Worm (Caenorhabditis elegans) whole organism, L4 larva: Measurements from ENCODE around the gene appg-2.

Experiments
- Y5F2A.4 ChIP-seq: fragments of 200-800 bp; sonication (Bioruptor generic); optimal IDR thresholded peaks from 2 replicates; lab custom pipeline; 2018; ENCODE audit warnings: mild to moderate bottlenecking, missing genetic modification characterization, missing compliant biosample characterization
- ama-1 ChIP-seq: fragments of 150-350 bp; optimal IDR thresholded peaks from 2 replicates; lab custom pipeline; 2014; ENCODE audit warnings: inconsistent platforms, mixed read lengths
- dve-1 ChIP-seq: sonication (generic microtip); optimal IDR thresholded peaks from 2 replicates; lab custom pipeline; 2017; ENCODE audit warnings: antibody characterized with exemption, mild to moderate bottlenecking, missing genetic modification characterization, missing compliant biosample characterization; ENCODE audit not compliant: insufficient read depth
- hlh-30 ChIP-seq: sonication (generic microtip); optimal IDR thresholded peaks from 2 replicates; lab custom pipeline; 2017; ENCODE audit warnings: antibody characterized with exemption, mild to moderate bottlenecking, missing genetic modification characterization, missing compliant biosample characterization; ENCODE audit not compliant: insufficient read depth
- nhr-42 ChIP-seq: fragments of 200-800 bp; sonication (Bioruptor generic); IDR thresholded peaks from 2 replicates; pipeline ENCODE4 v1.3.6; 2022; ENCODE audit warnings: missing genetic modification characterization, missing compliant biosample characterization
- nhr-77 ChIP-seq: fragments of 150-350 bp; optimal IDR thresholded peaks from 2 replicates; lab custom pipeline; 2014; ENCODE audit warnings: missing biosample characterization, missing genetic modification characterization
- skn-1 ChIP-seq: fragments of 150-350 bp; optimal IDR thresholded peaks from 2 replicates; lab custom pipeline; 2014; ENCODE audit warnings: missing biosample characterization, missing genetic modification characterization

DNA sequence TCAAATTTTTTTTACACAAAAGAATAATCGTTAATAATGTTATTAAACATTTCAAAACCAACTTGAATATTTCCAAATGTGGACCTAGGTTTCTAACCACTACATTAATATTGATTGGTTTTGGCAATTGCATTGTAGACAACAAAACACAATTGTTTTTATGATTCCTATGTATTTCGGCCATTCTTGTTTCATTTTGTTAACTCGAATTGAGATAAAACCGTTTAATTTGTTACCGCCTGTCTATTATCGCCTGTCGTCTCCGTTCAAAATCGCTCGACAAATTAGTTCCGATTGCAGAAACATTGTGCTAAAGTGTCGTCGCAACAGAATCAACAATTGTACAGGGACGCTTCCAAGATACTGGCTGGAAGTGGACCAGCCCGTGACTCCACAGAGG is 30.3 kb upstream of the appg-2 start, which contains the start of gene let-19:
- TF ChIP-seq ama-1 (no peak), skn-1 (tag; lab: Kevin White, UChicago) (no peak), nhr-42 (GFP tag; lab: Robert Waterston, UW) (no peak), Y5F2A.4 (no peak), hlh-30 (tag; lab: Kevin White, UChicago) (no peak), nhr-77 (tag; lab: Kevin White, UChicago) (no peak), dve-1 (no peak)
